Fruit fly (Drosophila melanogaster): ENCODE measurements around the gene Vav.

DNA sequence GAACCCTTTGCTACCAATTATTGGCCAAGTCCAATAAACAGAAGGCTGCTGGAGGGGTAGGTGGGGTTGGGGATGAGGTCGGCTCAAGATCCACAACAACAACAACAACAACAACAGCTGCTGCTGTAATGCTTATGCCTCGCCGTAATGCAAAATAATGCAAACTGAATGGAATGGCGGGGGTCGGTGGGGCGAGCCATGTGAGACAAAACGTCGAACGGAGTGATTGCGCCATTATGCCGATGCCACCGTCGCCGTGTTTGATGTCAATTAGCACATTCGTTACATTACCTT is 977 bp upstream of the Vav start:
- no peak for TF ChIP-seq foxo (GFP tag; optimal IDR thresholded peaks at IDR 0.05)
- TF ChIP-seq Hr78 (GFP tag; optimal IDR thresholded peaks at IDR 0.05), result no peak
- TF ChIP-seq br (GFP tag; optimal IDR thresholded peaks at IDR 0.05), result no peak
- TF ChIP-seq Myc (optimal IDR thresholded peaks at IDR 0.05), result no peak
- no peak for TF ChIP-seq Dfd (GFP tag; optimal IDR thresholded peaks at IDR 0.05)
- TF ChIP-seq CG32264 (GFP tag; optimal IDR thresholded peaks at IDR 0.05), result no peak
